Fruit fly (Drosophila melanogaster) whole organism, embryonic: Measurements from ENCODE around the gene eas.

Source experiments
- H2.0 ChIP-seq: fragments of 200-800 bp; sonication (Bioruptor generic); IDR thresholded peaks from 2 replicates; pipeline ENCODE4 v1.3.6; 2022; ENCODE audit warnings: missing biosample characterization, missing genetic modification characterization
- Mrtf ChIP-seq: fragments of 200-800 bp; sonication (Bioruptor generic); IDR thresholded peaks from 3 replicates; pipeline ENCODE4 v1.3.6; 2022; ENCODE audit warnings: missing biosample characterization, missing genetic modification characterization
- ci ChIP-seq: fragments of 200-800 bp; sonication (Bioruptor generic); IDR thresholded peaks from 3 replicates; pipeline ENCODE4 v1.3.6; 2022; ENCODE audit warnings: missing biosample characterization, missing genetic modification characterization

dm6 chrX:16325472-16325871 lies 47.3 kb downstream of the eas start, which contains the start of gene CalpC:
- TF ChIP-seq H2.0 (no peak), Mrtf (GFP tag; lab: Robert Waterston, UW) (no peak), ci (no peak)
